Fruit fly (Drosophila melanogaster) whole organism, embryonic: ENCODE results near the gene CG13840.
A peak's percentile ranks its signal among the peaks of the same experiment; 100 is the strongest.

ENCODE experiments used
- Ada2b ChIP-seq: fragments of 200-800 bp; sonication (Bioruptor generic); IDR thresholded peaks from 2 replicates; pipeline ENCODE4 v1.3.6; 2022; ENCODE audit warnings: missing biosample characterization, missing genetic modification characterization
- CG10979 ChIP-seq: fragments of 200-800 bp; sonication (Bioruptor generic); optimal IDR thresholded peaks from 2 replicates; lab custom pipeline; 2018; ENCODE audit warnings: missing biosample characterization, mild to moderate bottlenecking, missing genetic modification characterization, moderate library complexity
- CG12071 ChIP-seq: fragments of 200-800 bp; sonication (Bioruptor generic); optimal IDR thresholded peaks from 3 replicates; lab custom pipeline; 2018; ENCODE audit warnings: missing biosample characterization, mild to moderate bottlenecking, missing genetic modification characterization
- CG15073 ChIP-seq: fragments of 200-800 bp; sonication (Bioruptor generic); optimal IDR thresholded peaks from 2 replicates; lab custom pipeline; 2016; ENCODE audit warnings: missing biosample characterization, missing genetic modification characterization
- CG1603 ChIP-seq: fragments of 200-800 bp; sonication (Bioruptor generic); optimal IDR thresholded peaks from 2 replicates; lab custom pipeline; 2019; ENCODE audit warnings: missing biosample characterization, mild to moderate bottlenecking, missing genetic modification characterization, moderate library complexity
- CG1647 ChIP-seq: fragments of 200-800 bp; sonication (Bioruptor generic); optimal IDR thresholded peaks from 3 replicates; lab custom pipeline; 2016; ENCODE audit warnings: missing biosample characterization, missing genetic modification characterization
- CG31365 ChIP-seq: fragments of 200-800 bp; sonication (Bioruptor generic); optimal IDR thresholded peaks from 2 replicates; lab custom pipeline; 2018; ENCODE audit warnings: missing biosample characterization, mild to moderate bottlenecking, missing genetic modification characterization
- CG31388 ChIP-seq: fragments of 200-800 bp; sonication (Bioruptor generic); optimal IDR thresholded peaks from 2 replicates; lab custom pipeline; 2016; ENCODE audit warnings: missing biosample characterization, missing genetic modification characterization
- CG42726 ChIP-seq: fragments of 200-800 bp; sonication (Bioruptor generic); IDR thresholded peaks from 2 replicates; pipeline ENCODE4 v1.3.6; 2022; ENCODE audit warnings: missing biosample characterization, missing genetic modification characterization; ENCODE audit not compliant: partially characterized antibody
- CG6272 ChIP-seq: fragments of 200-800 bp; sonication (Bioruptor generic); IDR thresholded peaks from 2 replicates; pipeline ENCODE4 v1.3.6; 2022; ENCODE audit warnings: missing biosample characterization, missing genetic modification characterization
- CG8290 ChIP-seq, 3 experiments: fragments of 200-800 bp; sonication (Bioruptor generic); optimal IDR thresholded peaks; 2 replicates each; lab custom pipeline; 2016 to 2019; ENCODE audit warnings: missing biosample characterization in 3 of 3, missing genetic modification characterization in 3 of 3, mild to moderate bottlenecking in 2 of 3, moderate library complexity in 1 of 3
- CG9797 ChIP-seq: fragments of 200-800 bp; sonication (Bioruptor generic); optimal IDR thresholded peaks from 3 replicates; lab custom pipeline; 2018; ENCODE audit warnings: missing biosample characterization, mild to moderate bottlenecking, missing genetic modification characterization
- CHES-1-like ChIP-seq: fragments of 200-800 bp; sonication (Bioruptor generic); optimal IDR thresholded peaks from 2 replicates; lab custom pipeline; 2016; ENCODE audit warnings: missing biosample characterization, missing genetic modification characterization
- D19A ChIP-seq: fragments of 200-800 bp; optimal IDR thresholded peaks from 3 replicates; lab custom pipeline; 2019; ENCODE audit warnings: missing biosample characterization, mild to moderate bottlenecking, missing genetic modification characterization, moderate library complexity
- Gsc ChIP-seq: fragments of 200-800 bp; sonication (Bioruptor generic); IDR thresholded peaks from 2 replicates; pipeline ENCODE4 v1.3.6; 2022; ENCODE audit warnings: missing biosample characterization, missing genetic modification characterization
- HLHmδ ChIP-seq: fragments of 200-800 bp; sonication (Bioruptor generic); optimal IDR thresholded peaks from 2 replicates; lab custom pipeline; 2018; ENCODE audit warnings: missing biosample characterization, mild to moderate bottlenecking, missing genetic modification characterization, moderate library complexity
- Hand ChIP-seq: fragments of 200-800 bp; sonication (Bioruptor generic); optimal IDR thresholded peaks from 2 replicates; lab custom pipeline; 2017; ENCODE audit warnings: mild to moderate bottlenecking, missing biosample characterization, missing genetic modification reagents, missing genetic modification characterization
- Hmr ChIP-seq: fragments of 200-800 bp; sonication (Bioruptor generic); optimal IDR thresholded peaks from 3 replicates; lab custom pipeline; 2017; ENCODE audit warnings: mild to moderate bottlenecking, missing biosample characterization, missing genetic modification reagents, missing genetic modification characterization
- Jarid2 ChIP-seq: fragments of 200-800 bp; sonication (Bioruptor generic); optimal IDR thresholded peaks from 3 replicates; lab custom pipeline; 2017; ENCODE audit warnings: mild to moderate bottlenecking, missing biosample characterization, missing genetic modification reagents, missing genetic modification characterization
- Lim3 ChIP-seq: fragments of 200-800 bp; sonication (Bioruptor generic); IDR thresholded peaks from 2 replicates; pipeline ENCODE4 v1.3.6; 2022; ENCODE audit warnings: missing biosample characterization, missing genetic modification characterization
- MTF-1 ChIP-seq: fragments of 200-800 bp; sonication (Bioruptor generic); optimal IDR thresholded peaks from 2 replicates; lab custom pipeline; 2018; ENCODE audit warnings: missing biosample characterization, mild to moderate bottlenecking, missing genetic modification characterization, borderline replicate concordance
- Max ChIP-seq: fragments of 200-800 bp; sonication (Bioruptor generic); optimal IDR thresholded peaks from 2 replicates; lab custom pipeline; 2016; ENCODE audit warnings: missing biosample characterization, mild to moderate bottlenecking, missing genetic modification characterization
- Med ChIP-seq: fragments of 200-800 bp; sonication (Bioruptor generic); peaks from one replicate; lab custom pipeline; 2016; ENCODE audit warnings: missing biosample characterization, missing genetic modification characterization, mild to moderate bottlenecking, inconsistent platforms, moderate library complexity
- Nf-YA ChIP-seq: fragments of 200-800 bp; sonication (Bioruptor generic); IDR thresholded peaks from 2 replicates; pipeline ENCODE4 v1.3.6; 2022; ENCODE audit warnings: missing biosample characterization, missing genetic modification characterization
- Poxn ChIP-seq: fragments of 200-800 bp; sonication (Bioruptor generic); IDR thresholded peaks from 2 replicates; pipeline ENCODE4 v1.3.6; 2022; ENCODE audit warnings: missing biosample characterization, missing genetic modification characterization
- Trl ChIP-seq, 3 experiments: fragments of >200 bp in 2 of 3; fragments of 200-800 bp in 1 of 3; sonication (Bioruptor generic) in 1 of 3; optimal IDR thresholded peaks; 2 replicates in 1 of 3; 3 replicates in 2 of 3; lab custom pipeline; 2016 to 2017; ENCODE audit warnings: missing biosample characterization in 1 of 3, missing genetic modification characterization in 1 of 3
- ac ChIP-seq: fragments of 200-800 bp; sonication (Bioruptor generic); optimal IDR thresholded peaks from 3 replicates; lab custom pipeline; 2017; ENCODE audit warnings: missing biosample characterization, mild to moderate bottlenecking, missing genetic modification characterization
- ato ChIP-seq: fragments of 200-800 bp; sonication (Bioruptor generic); IDR thresholded peaks from 2 replicates; pipeline ENCODE4 v1.3.6; 2022; ENCODE audit warnings: missing biosample characterization, missing genetic modification characterization; ENCODE audit not compliant: partially characterized antibody
- cg ChIP-seq: fragments of 200-800 bp; sonication (Bioruptor generic); optimal IDR thresholded peaks from 3 replicates; lab custom pipeline; 2019; ENCODE audit warnings: missing biosample characterization, mild to moderate bottlenecking, missing genetic modification characterization, moderate library complexity
- da ChIP-seq: fragments of 200-800 bp; sonication (Bioruptor generic); optimal IDR thresholded peaks from 2 replicates; lab custom pipeline; 2016; ENCODE audit warnings: missing biosample characterization, missing genetic modification characterization
- dysf ChIP-seq: fragments of 200-800 bp; sonication (Bioruptor generic); IDR thresholded peaks from 3 replicates; pipeline ENCODE4 v1.3.6; 2022; ENCODE audit warnings: missing biosample characterization, missing genetic modification characterization
- esg ChIP-seq: fragments of 200-800 bp; sonication (Bioruptor generic); conservative IDR thresholded peaks from 2 replicates; pipeline ENCODE4 v1.3.6; 2022; ENCODE audit warnings: missing biosample characterization, missing genetic modification characterization
- eve ChIP-seq, 2 experiments: fragments of >200 bp; optimal IDR thresholded peaks; 2 replicates each; lab custom pipeline; 2017; ENCODE audit warnings: missing biosample characterization in 2 of 2, missing genetic modification characterization in 2 of 2
- eyg ChIP-seq: fragments of 200-800 bp; sonication (Bioruptor generic); optimal IDR thresholded peaks from 3 replicates; lab custom pipeline; 2016; ENCODE audit warnings: missing biosample characterization, missing genetic modification characterization
- hth ChIP-seq: fragments of >200 bp; optimal IDR thresholded peaks from 2 replicates; lab custom pipeline; 2017; ENCODE audit warnings: inconsistent platforms
- jing ChIP-seq: fragments of 200-800 bp; sonication (Bioruptor generic); optimal IDR thresholded peaks from 2 replicates; lab custom pipeline; 2018; ENCODE audit warnings: missing biosample characterization, mild to moderate bottlenecking, missing genetic modification characterization
- kni ChIP-seq: fragments of 200-800 bp; sonication (Bioruptor generic); optimal IDR thresholded peaks from 3 replicates; lab custom pipeline; 2017; ENCODE audit warnings: mild to moderate bottlenecking, missing biosample characterization, missing genetic modification reagents, missing genetic modification characterization
- lilli ChIP-seq: fragments of 200-800 bp; sonication (Bioruptor generic); optimal IDR thresholded peaks from 3 replicates; lab custom pipeline; 2016; ENCODE audit warnings: missing biosample characterization, missing genetic modification characterization
- lmd ChIP-seq: fragments of 200-800 bp; sonication (Bioruptor generic); IDR thresholded peaks from 2 replicates; pipeline ENCODE4 v1.3.6; 2022; ENCODE audit warnings: missing biosample characterization, missing genetic modification characterization
- maf-S ChIP-seq: fragments of 200-800 bp; sonication (Bioruptor generic); optimal IDR thresholded peaks from 2 replicates; lab custom pipeline; 2016; ENCODE audit warnings: missing biosample characterization, missing genetic modification characterization
- pan ChIP-seq, 4 experiments: fragments of >200 bp in 3 of 4; fragments of 200-800 bp in 1 of 4; sonication (Bioruptor generic) in 1 of 4; optimal IDR thresholded peaks in 3 of 4; IDR thresholded peaks in 1 of 4; 2 replicates each; pipeline versions ENCODE4 v1.3.6 to Lab custom; 2017 to 2022; ENCODE audit warnings: missing biosample characterization in 2 of 4, missing genetic modification characterization in 2 of 4, mixed read lengths in 1 of 4
- pb ChIP-seq: fragments of 200-800 bp; sonication (Bioruptor generic); optimal IDR thresholded peaks from 3 replicates; lab custom pipeline; 2016; ENCODE audit warnings: missing biosample characterization, missing genetic modification characterization
- row ChIP-seq: fragments of 200-800 bp; sonication (Bioruptor generic); IDR thresholded peaks from 3 replicates; pipeline ENCODE4 v1.3.6; 2022; ENCODE audit warnings: missing biosample characterization, missing genetic modification characterization
- salm ChIP-seq: fragments of 200-800 bp; sonication (Bioruptor generic); optimal IDR thresholded peaks from 2 replicates; lab custom pipeline; 2018; ENCODE audit warnings: missing biosample characterization, mild to moderate bottlenecking, missing genetic modification characterization
- shn ChIP-seq: fragments of 200-800 bp; sonication (Bioruptor generic); optimal IDR thresholded peaks from 3 replicates; lab custom pipeline; 2016; ENCODE audit warnings: missing biosample characterization, missing genetic modification characterization
- sqz ChIP-seq: fragments of 200-800 bp; sonication (Bioruptor generic); optimal IDR thresholded peaks from 3 replicates; lab custom pipeline; 2018; ENCODE audit warnings: missing biosample characterization, mild to moderate bottlenecking, missing genetic modification characterization
- stc ChIP-seq: fragments of 200-800 bp; sonication (Bioruptor generic); IDR thresholded peaks from 2 replicates; pipeline ENCODE4 v1.3.6; 2022; ENCODE audit warnings: missing biosample characterization, missing genetic modification characterization
- vfl ChIP-seq: fragments of 200-800 bp; sonication (Bioruptor generic); optimal IDR thresholded peaks from 2 replicates; lab custom pipeline; 2016; ENCODE audit warnings: missing biosample characterization, missing genetic modification characterization
- wor ChIP-seq: fragments of 200-800 bp; sonication (Bioruptor generic); IDR thresholded peaks from 2 replicates; pipeline ENCODE4 v1.3.6; 2022; ENCODE audit warnings: missing biosample characterization, missing genetic modification characterization
- zen2 ChIP-seq: fragments of 200-800 bp; sonication (Bioruptor generic); IDR thresholded peaks from 3 replicates; pipeline ENCODE4 v1.3.6; 2022; ENCODE audit warnings: missing biosample characterization, missing genetic modification characterization; ENCODE audit not compliant: partially characterized antibody

The CG13840 gene

dm6 chr3R:22861982-22862381, 46.0 kb upstream of the CG13840 start (continued):
- TF ChIP-seq Lim3 (no peak), shn (GFP tag; lab: Kevin White, UChicago) (no peak), CG9797 (GFP tag; lab: Kevin White, UChicago) (no peak), sqz (GFP tag; lab: Kevin White, UChicago) (no peak), Trl (optimal IDR thresholded peaks at IDR 0.05; lab: Kevin White, UChicago) (no peak), Trl (GFP tag; optimal IDR thresholded peaks at IDR 0.05; lab: Kevin White, UChicago) (peak; percentile 25), Hmr (GFP tag; lab: Kevin White, UChicago) (peak; percentile 64), Ada2b (GFP tag; lab: Robert Waterston, UW) (peak; percentile 61), ac (GFP tag; lab: Kevin White, UChicago) (no peak), lilli (GFP tag; lab: Kevin White, UChicago) (peak; percentile 33), esg (GFP tag; lab: Robert Waterston, UW) (peak; percentile 41; the same call in 1 of the 2 replicates), Med (GFP tag; lab: Kevin White, UChicago) (peak; percentile 90), CG1603 (tag; lab: Kevin White, UChicago) (peak; percentile 79), Max (GFP tag; lab: Kevin White, UChicago) (no peak), stc (peak; percentile 40), Hand (GFP tag; lab: Kevin White, UChicago) (peak; percentile 27), Poxn (GFP tag; lab: Robert Waterston, UW) (no peak), CG8290 (GFP tag; optimal IDR thresholded peaks at IDR 0.05; lab: Kevin White, UChicago) (no peak), CG8290 (tag; optimal IDR thresholded peaks at IDR 0.05; lab: Kevin White, UChicago) (peak in 1 of 2 experiments; percentile 67), row (GFP tag; lab: Robert Waterston, UW) (peak; percentile 69; the same call in 2 of the 3 replicates), MTF-1 (GFP tag; lab: Kevin White, UChicago) (no peak), jing (GFP tag; lab: Kevin White, UChicago) (peak; percentile 57), CG42726 (GFP tag; lab: Robert Waterston, UW) (no peak), da (GFP tag; lab: Kevin White, UChicago) (no peak), pan (optimal IDR thresholded peaks at IDR 0.05; lab: Kevin White, UChicago) (no peak), pan (GFP tag; optimal IDR thresholded peaks at IDR 0.05 in 1 of 2, IDR thresholded peaks at IDR 0.05 in 1 of 2) (peak in 1 of 2 experiments; percentile 68), Nf-YA (0 out of 2 replicates have a peak, but pooled peaks have one; percentile 26), CG15073 (GFP tag; lab: Kevin White, UChicago) (no peak), wor (GFP tag; lab: Robert Waterston, UW) (no peak), maf-S (no peak), CG31365 (tag; lab: Kevin White, UChicago) (peak; percentile 11), ato (GFP tag; lab: Robert Waterston, UW) (no peak), CG10979 (tag; lab: Kevin White, UChicago) (no peak), eyg (GFP tag; lab: Kevin White, UChicago) (no peak), hth (lab: Kevin White, UChicago) (no peak), lmd (GFP tag; lab: Robert Waterston, UW) (peak; percentile 70), CG12071 (peak; percentile 44), Jarid2 (GFP tag; lab: Kevin White, UChicago) (no peak), Gsc (GFP tag; lab: Robert Waterston, UW) (0 out of 2 replicates have a peak, but pooled peaks have one; percentile 28), eve (GFP tag; optimal IDR thresholded peaks at IDR 0.05; lab: Kevin White, UChicago) (peak in 1 of 2 experiments; percentile 74), CG1647 (no peak), CHES-1-like (no peak), CG6272 (GFP tag; lab: Robert Waterston, UW) (no peak), CG31388 (GFP tag; lab: Kevin White, UChicago) (no peak), dysf (GFP tag; lab: Robert Waterston, UW) (peak; percentile 57; the same call in 2 of the 3 replicates), pb (peak; percentile 25), cg (no peak), vfl (no peak), salm (peak; percentile 26), kni (GFP tag; lab: Kevin White, UChicago) (no peak), HLHmδ (no peak), D19A (tag; lab: Kevin White, UChicago) (no peak), zen2 (GFP tag; lab: Robert Waterston, UW) (no peak)
